Fruit fly (Drosophila melanogaster) S2 (cell line): ENCODE data around the gene CG31674.

ENCODE experiments used
- CG8478 ChIP-seq: fragments of >200 bp; optimal IDR thresholded peaks from 2 replicates; lab custom pipeline; 2018
- CTCF ChIP-seq, 2 experiments: fragments of >200 bp; optimal IDR thresholded peaks; 2 replicates each; lab custom pipeline; 2018

CG31674 gene

dm6 chr2L:20878052-20878451 lies 47.0 kb downstream of the CG31674 start:
- no peak for TF ChIP-seq CTCF (optimal IDR thresholded peaks at IDR 0.05; lab: Kevin White, UChicago)
- no peak for TF ChIP-seq CG8478 (lab: Kevin White, UChicago)

dm6 chr2L:20878463-20878862 lies 47.4 kb downstream of the CG31674 start:
- no peak for TF ChIP-seq CTCF (optimal IDR thresholded peaks at IDR 0.05; lab: Kevin White, UChicago)
- no peak for TF ChIP-seq CG8478 (lab: Kevin White, UChicago)

dm6 chr2L:20879567-20880141 lies 48.6 kb downstream of the CG31674 start:
- TF ChIP-seq CTCF (optimal IDR thresholded peaks at IDR 0.05; lab: Kevin White, UChicago) (no peak), CG8478 (lab: Kevin White, UChicago) (no peak)

dm6 chr2L:20880476-20880875 lies 49.4 kb downstream of the CG31674 start:
- TF ChIP-seq CG8478 (lab: Kevin White, UChicago) (no peak), CTCF (optimal IDR thresholded peaks at IDR 0.05; lab: Kevin White, UChicago) (no peak)

- TF ChIP-seq CTCF (optimal IDR thresholded peaks at IDR 0.05; lab: Kevin White, UChicago) (no peak), CG8478 (lab: Kevin White, UChicago) (no peak)
These were observed 50.5 kb downstream of the CG31674 start for dm6 chr2L:20881353-20882079.
